Fruit fly (Drosophila melanogaster): ENCODE measurements around the gene BtbVII.

Gene BtbVII

DNA sequence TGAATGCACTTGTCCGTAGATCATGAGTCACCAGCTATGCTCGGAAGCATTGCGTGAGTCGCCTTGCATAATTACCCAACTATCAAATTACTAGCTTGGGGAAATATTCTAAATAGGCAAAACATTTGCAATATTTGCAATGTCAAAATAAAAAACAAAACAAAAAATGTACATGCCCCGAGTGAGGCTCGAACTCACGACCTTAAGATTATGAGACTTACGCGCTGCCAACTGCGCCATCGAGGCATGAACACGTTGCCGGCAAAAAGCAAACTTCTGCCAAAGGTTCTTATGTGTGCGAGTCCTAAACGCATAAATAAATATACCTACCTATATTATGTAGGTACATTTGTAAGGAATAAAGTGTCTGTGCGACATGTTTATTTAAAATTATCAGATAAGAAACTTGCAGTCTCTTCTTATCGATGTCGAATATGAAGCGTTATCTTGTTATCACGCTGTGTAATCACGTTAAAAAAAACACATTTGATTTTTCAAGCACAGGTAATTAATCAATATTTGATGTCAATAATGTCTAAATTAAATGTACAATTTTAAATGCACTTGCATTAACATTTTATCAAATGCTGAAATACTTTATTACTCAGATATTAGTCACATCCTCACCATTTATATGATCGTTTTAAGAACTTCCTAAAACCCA is 26.5 kb upstream of the BtbVII start:
- no peak for TF ChIP-seq D1 (tag; optimal IDR thresholded peaks at IDR 0.05)
- TF ChIP-seq fd96Ca (GFP tag; IDR thresholded peaks at IDR 0.05), result no peak
- no peak for TF ChIP-seq gl (tag; optimal IDR thresholded peaks at IDR 0.05)
- no peak for TF ChIP-seq Snoo (tag; optimal IDR thresholded peaks at IDR 0.05)
- TF ChIP-seq EcR (GFP tag; optimal IDR thresholded peaks at IDR 0.05), result peak; percentile 17

DNA sequence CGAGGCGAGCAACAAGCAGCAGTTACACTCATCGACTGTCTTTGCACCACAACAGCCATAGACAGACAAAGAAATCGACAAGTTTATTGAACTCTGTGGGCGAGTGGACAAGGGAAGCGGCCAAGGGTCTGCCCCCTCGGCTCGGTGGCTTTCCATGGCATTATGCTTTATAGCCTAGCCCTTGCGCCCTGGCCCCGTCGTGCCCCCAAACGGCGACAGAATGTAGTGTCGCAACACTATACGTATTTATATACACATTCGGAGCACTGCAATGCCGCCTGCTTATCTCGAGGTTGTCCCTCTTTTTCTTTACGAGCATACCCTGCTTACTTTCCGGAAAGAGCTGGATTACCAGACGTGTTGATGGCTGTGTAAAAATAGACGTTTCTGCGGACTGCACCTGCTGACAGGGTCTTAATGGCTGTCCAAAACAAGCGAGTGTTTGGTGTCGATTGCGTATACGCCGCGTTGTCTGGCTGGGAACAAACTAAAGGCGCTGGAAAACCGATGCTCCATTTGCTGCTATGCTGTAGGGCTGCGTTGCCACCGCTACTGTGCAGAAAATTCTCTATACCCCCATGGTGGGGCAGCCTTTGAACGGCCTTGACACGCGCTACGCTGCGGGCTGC is 25.6 kb upstream of the BtbVII start:
- TF ChIP-seq CG15710 (tag; optimal IDR thresholded peaks at IDR 0.05), result no peak
- no peak for TF ChIP-seq CG8301 (tag; optimal IDR thresholded peaks at IDR 0.05)
- TF ChIP-seq CG4496 (GFP tag; IDR thresholded peaks at IDR 0.05), result peak; percentile 17; the same call in 1 of the 3 replicates
- TF ChIP-seq Snoo (tag; optimal IDR thresholded peaks at IDR 0.05), result no peak
- TF ChIP-seq CG34367 (tag; optimal IDR thresholded peaks at IDR 0.05), result no peak
- TF ChIP-seq CG32121 (GFP tag; IDR thresholded peaks at IDR 0.05), result peak; percentile 31; the same call in 1 of the 2 replicates
- peak; percentile 97 for TF ChIP-seq EcR (GFP tag; optimal IDR thresholded peaks at IDR 0.05)
- TF ChIP-seq Pif1A (GFP tag; optimal IDR thresholded peaks at IDR 0.05), result no peak
- TF ChIP-seq Pif1B (GFP tag; optimal IDR thresholded peaks at IDR 0.05), result no peak
- no peak for TF ChIP-seq CG13204 (GFP tag; optimal IDR thresholded peaks at IDR 0.05)
- no peak for TF ChIP-seq CG8159 (tag; optimal IDR thresholded peaks at IDR 0.05)
- no peak for TF ChIP-seq rn (GFP tag; IDR thresholded peaks at IDR 0.05)
- no peak for TF ChIP-seq CG14655 (GFP tag; optimal IDR thresholded peaks at IDR 0.05)
- TF ChIP-seq Ets98B (GFP tag; IDR thresholded peaks at IDR 0.05), result no peak; the same call in 1 of the 2 replicates
- TF ChIP-seq gl (tag; optimal IDR thresholded peaks at IDR 0.05), result no peak

DNA sequence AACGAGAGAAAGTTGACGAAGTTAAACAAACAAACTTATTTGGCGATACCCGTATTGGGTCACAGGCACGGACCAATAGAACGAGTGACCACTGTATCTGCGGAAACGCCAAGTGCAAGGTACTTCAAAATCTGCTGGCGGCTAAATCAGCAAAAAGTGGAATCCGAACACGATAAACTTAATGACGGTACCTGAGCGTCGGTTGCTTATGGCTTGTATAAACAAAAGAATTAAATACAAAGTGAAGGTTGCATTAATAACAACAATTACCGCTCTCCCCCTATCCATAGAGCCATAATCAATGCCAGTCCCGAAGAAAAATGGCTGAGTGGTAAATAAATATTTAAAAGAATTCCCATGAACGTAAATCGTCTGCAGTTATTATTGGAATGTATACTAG is 23.9 kb upstream of the BtbVII start:
- TF ChIP-seq Snoo (tag; optimal IDR thresholded peaks at IDR 0.05) (no peak), fd96Ca (GFP tag; IDR thresholded peaks at IDR 0.05) (no peak), Ets98B (GFP tag; IDR thresholded peaks at IDR 0.05) (no peak), Pif1B (GFP tag; optimal IDR thresholded peaks at IDR 0.05) (no peak), CG10348 (GFP tag; IDR thresholded peaks at IDR 0.05) (no peak), CG8159 (tag; optimal IDR thresholded peaks at IDR 0.05) (no peak), CG34367 (tag; optimal IDR thresholded peaks at IDR 0.05) (no peak), CG17806 (tag; optimal IDR thresholded peaks at IDR 0.05) (no peak), Pif1A (GFP tag; optimal IDR thresholded peaks at IDR 0.05) (no peak), CG4496 (GFP tag; IDR thresholded peaks at IDR 0.05) (no peak), EcR (GFP tag; optimal IDR thresholded peaks at IDR 0.05) (no peak), CG13204 (GFP tag; optimal IDR thresholded peaks at IDR 0.05) (no peak)

DNA sequence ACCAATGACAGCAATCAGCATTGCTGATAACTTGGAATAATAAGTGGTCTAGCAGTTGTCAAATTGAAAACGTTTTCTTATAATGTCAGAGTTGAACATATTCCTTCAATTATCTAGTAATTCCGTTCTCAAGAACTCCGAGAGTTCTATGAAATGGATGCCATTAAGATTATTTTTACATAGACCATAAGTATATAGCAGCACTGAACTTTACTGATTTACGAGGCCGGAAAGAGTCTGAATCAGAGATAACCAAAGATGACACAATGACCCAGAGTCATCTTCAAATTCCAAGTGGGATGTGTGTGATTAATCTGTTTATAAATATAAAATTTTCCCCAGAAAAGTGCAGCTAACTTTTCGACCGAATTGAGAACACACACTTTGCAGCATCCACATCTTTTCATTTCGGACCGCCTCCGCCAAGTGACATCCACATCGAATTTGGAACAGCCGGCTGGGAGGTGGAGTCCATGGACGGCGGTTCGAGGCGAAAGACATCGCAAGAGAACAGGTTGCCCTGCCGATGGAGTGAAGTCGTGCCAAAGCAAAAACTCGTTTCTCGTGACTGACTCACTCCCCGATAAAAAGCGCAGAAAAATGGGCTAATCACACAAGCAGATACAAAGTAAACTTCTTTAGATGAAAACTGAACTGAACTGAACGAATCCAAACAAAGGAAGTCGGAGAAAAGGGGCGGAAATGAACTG is 23.4 kb upstream of the BtbVII start:
- TF ChIP-seq CG15710 (tag; optimal IDR thresholded peaks at IDR 0.05) (no peak), CG13204 (GFP tag; optimal IDR thresholded peaks at IDR 0.05) (peak; percentile 42), CG4496 (GFP tag; IDR thresholded peaks at IDR 0.05) (0 out of 3 replicates have a peak, but pooled peaks have one; percentile 41), CG17806 (tag; optimal IDR thresholded peaks at IDR 0.05) (no peak), CG12605 (GFP tag; IDR thresholded peaks at IDR 0.05) (no peak), EcR (GFP tag; optimal IDR thresholded peaks at IDR 0.05) (peak; percentile 65), gl (tag; optimal IDR thresholded peaks at IDR 0.05) (no peak), CG8159 (tag; optimal IDR thresholded peaks at IDR 0.05) (no peak)

DNA sequence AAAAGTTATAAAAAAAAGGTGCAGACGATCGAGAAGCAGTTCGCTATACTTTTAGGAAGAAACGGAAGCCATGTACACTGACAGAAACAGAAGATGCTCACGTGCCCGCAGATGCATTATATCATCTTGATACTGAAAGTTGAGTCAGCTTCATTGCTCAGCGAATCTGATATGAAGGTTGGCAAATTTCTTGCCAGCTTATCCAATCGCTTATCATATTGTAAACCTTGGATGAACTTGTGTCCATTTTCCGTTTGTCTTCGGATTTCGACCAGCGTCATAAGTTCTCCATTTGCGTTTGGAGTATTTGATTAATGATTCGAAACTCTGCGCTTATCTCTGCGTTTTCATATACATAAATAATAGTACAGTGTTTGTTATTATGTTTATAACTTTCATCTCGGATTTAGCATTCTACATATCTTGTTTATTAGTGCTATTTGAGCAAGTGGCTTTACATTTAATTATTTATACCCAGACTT is 22.8 kb upstream of the BtbVII start:
- TF ChIP-seq fd96Ca (GFP tag; IDR thresholded peaks at IDR 0.05) (no peak), EcR (GFP tag; optimal IDR thresholded peaks at IDR 0.05) (no peak), CG15710 (tag; optimal IDR thresholded peaks at IDR 0.05) (no peak), CG9948 (tag; optimal IDR thresholded peaks at IDR 0.05) (no peak), CG8159 (tag; optimal IDR thresholded peaks at IDR 0.05) (no peak), CG32121 (GFP tag; IDR thresholded peaks at IDR 0.05) (no peak), CG34367 (tag; optimal IDR thresholded peaks at IDR 0.05) (peak; percentile 19), Pif1A (GFP tag; optimal IDR thresholded peaks at IDR 0.05) (no peak), gl (tag; optimal IDR thresholded peaks at IDR 0.05) (no peak), CG10348 (GFP tag; IDR thresholded peaks at IDR 0.05) (no peak), CG14655 (GFP tag; optimal IDR thresholded peaks at IDR 0.05) (no peak), Snoo (tag; optimal IDR thresholded peaks at IDR 0.05) (no peak), CG8301 (tag; optimal IDR thresholded peaks at IDR 0.05) (peak; percentile 2), Ets98B (GFP tag; IDR thresholded peaks at IDR 0.05) (no peak), CG13204 (GFP tag; optimal IDR thresholded peaks at IDR 0.05) (no peak), rn (GFP tag; IDR thresholded peaks at IDR 0.05) (no peak), CG17806 (tag; optimal IDR thresholded peaks at IDR 0.05) (no peak)

DNA sequence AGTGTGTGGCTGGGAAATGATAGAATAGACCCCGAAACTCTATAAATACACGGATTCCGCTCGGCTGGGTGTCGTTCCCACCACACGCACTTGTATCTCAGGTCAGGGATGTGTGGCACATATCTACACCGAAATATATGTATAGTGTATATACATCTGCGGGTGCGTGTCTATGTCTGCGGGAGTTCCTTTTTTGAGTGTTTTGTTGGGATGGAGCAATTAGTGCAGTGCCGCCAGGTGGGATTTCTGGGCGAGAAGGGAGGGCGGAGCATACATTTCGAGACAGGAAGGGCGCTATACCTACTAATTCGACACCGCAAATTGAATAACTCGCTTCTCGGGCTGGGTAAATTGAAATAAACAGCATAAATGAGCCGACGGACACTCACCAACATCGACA is 22.0 kb upstream of the BtbVII start:
- TF ChIP-seq CG12605 (GFP tag; IDR thresholded peaks at IDR 0.05) (no peak), fd96Ca (GFP tag; IDR thresholded peaks at IDR 0.05) (0 out of 3 replicates have a peak, but pooled peaks have one; percentile 22), CG13204 (GFP tag; optimal IDR thresholded peaks at IDR 0.05) (no peak), CG8301 (tag; optimal IDR thresholded peaks at IDR 0.05) (no peak), rn (GFP tag; IDR thresholded peaks at IDR 0.05) (no peak)
